Fruit fly (Drosophila melanogaster) whole organism, pupa: ENCODE results near the gene CG32073.
A peak's percentile ranks its signal among the peaks of the same experiment; 100 is the strongest.

Experiments
- CG10348 ChIP-seq: fragments of 200-800 bp; sonication (Bioruptor generic); IDR thresholded peaks from 2 replicates; pipeline ENCODE4 v1.3.6; 2022; ENCODE audit warnings: missing biosample characterization, missing genetic modification characterization
- CG12605 ChIP-seq: fragments of 200-800 bp; sonication (Bioruptor generic); IDR thresholded peaks from 2 replicates; pipeline ENCODE4 v1.3.6; 2022; ENCODE audit warnings: missing biosample characterization, missing genetic modification characterization
- CG13204 ChIP-seq: fragments of 200-800 bp; sonication (Bioruptor generic); optimal IDR thresholded peaks from 2 replicates; lab custom pipeline; 2018; ENCODE audit warnings: missing biosample characterization, mild to moderate bottlenecking, missing genetic modification characterization, moderate library complexity
- CG14655 ChIP-seq: fragments of 200-800 bp; sonication (Bioruptor generic); optimal IDR thresholded peaks from 3 replicates; lab custom pipeline; 2017; ENCODE audit warnings: mild to moderate bottlenecking, missing biosample characterization, missing genetic modification reagents, missing genetic modification characterization
- CG15710 ChIP-seq: fragments of 200-800 bp; sonication (Bioruptor generic); optimal IDR thresholded peaks from 2 replicates; lab custom pipeline; 2018; ENCODE audit warnings: missing biosample characterization, mild to moderate bottlenecking, missing genetic modification characterization, moderate library complexity
- CG17806 ChIP-seq: fragments of 200-800 bp; sonication (Bioruptor generic); optimal IDR thresholded peaks from 2 replicates; lab custom pipeline; 2018; ENCODE audit warnings: missing biosample characterization, mild to moderate bottlenecking, missing genetic modification characterization, moderate library complexity
- CG32121 ChIP-seq: fragments of 200-800 bp; sonication (Bioruptor generic); IDR thresholded peaks from 2 replicates; pipeline ENCODE4 v1.3.6; 2022; ENCODE audit warnings: missing biosample characterization, missing genetic modification characterization
- CG34367 ChIP-seq: fragments of 200-800 bp; sonication (Bioruptor generic); optimal IDR thresholded peaks from 2 replicates; lab custom pipeline; 2018; ENCODE audit warnings: missing biosample characterization, mild to moderate bottlenecking, missing genetic modification characterization
- CG4496 ChIP-seq: fragments of 200-800 bp; sonication (Bioruptor generic); IDR thresholded peaks from 3 replicates; pipeline ENCODE4 v1.3.6; 2022; ENCODE audit warnings: missing biosample characterization, missing genetic modification characterization
- CG8159 ChIP-seq: fragments of 200-800 bp; sonication (Bioruptor generic); optimal IDR thresholded peaks from 3 replicates; lab custom pipeline; 2018; ENCODE audit warnings: missing biosample characterization, mild to moderate bottlenecking, missing genetic modification characterization, moderate library complexity
- CG8301 ChIP-seq: fragments of 200-800 bp; sonication (Bioruptor generic); optimal IDR thresholded peaks from 2 replicates; lab custom pipeline; 2018; ENCODE audit warnings: missing biosample characterization, mild to moderate bottlenecking, missing genetic modification characterization
- CG9948 ChIP-seq: fragments of 200-800 bp; sonication (Bioruptor generic); optimal IDR thresholded peaks from 2 replicates; lab custom pipeline; 2018; ENCODE audit warnings: missing biosample characterization, mild to moderate bottlenecking, missing genetic modification characterization, moderate library complexity
- D1 ChIP-seq: fragments of 200-800 bp; sonication (Bioruptor generic); optimal IDR thresholded peaks from 2 replicates; lab custom pipeline; 2018; ENCODE audit warnings: missing biosample characterization, mild to moderate bottlenecking, missing genetic modification characterization, moderate library complexity
- EcR ChIP-seq: fragments of 200-800 bp; sonication (Bioruptor generic); optimal IDR thresholded peaks from 3 replicates; lab custom pipeline; 2019; ENCODE audit warnings: missing biosample characterization, missing genetic modification characterization, mild to moderate bottlenecking, moderate library complexity, missing genetic modification reagents
- Ets98B ChIP-seq: fragments of 200-800 bp; sonication (Bioruptor generic); IDR thresholded peaks from 2 replicates; pipeline ENCODE4 v1.3.6; 2022; ENCODE audit warnings: missing biosample characterization, missing genetic modification characterization
- Pif1A ChIP-seq: fragments of 200-800 bp; sonication (Bioruptor generic); optimal IDR thresholded peaks from 3 replicates; lab custom pipeline; 2016; ENCODE audit warnings: missing biosample characterization, missing genetic modification characterization
- Pif1B ChIP-seq: fragments of 200-800 bp; sonication (Bioruptor generic); optimal IDR thresholded peaks from 3 replicates; lab custom pipeline; 2016; ENCODE audit warnings: missing biosample characterization, missing genetic modification characterization
- Snoo ChIP-seq: fragments of 200-800 bp; sonication (Bioruptor generic); optimal IDR thresholded peaks from 3 replicates; lab custom pipeline; 2017; ENCODE audit warnings: missing biosample characterization, mild to moderate bottlenecking, missing genetic modification characterization, inconsistent platforms
- fd96Ca ChIP-seq: fragments of 200-800 bp; sonication (Bioruptor generic); IDR thresholded peaks from 3 replicates; pipeline ENCODE4 v1.3.6; 2022; ENCODE audit warnings: missing biosample characterization, missing genetic modification characterization
- gl ChIP-seq: fragments of 200-800 bp; sonication (Bioruptor generic); optimal IDR thresholded peaks from 2 replicates; lab custom pipeline; 2018; ENCODE audit warnings: missing biosample characterization, mild to moderate bottlenecking, missing genetic modification characterization
- rn ChIP-seq: fragments of 200-800 bp; sonication (Bioruptor generic); IDR thresholded peaks from 2 replicates; pipeline ENCODE4 v1.3.6; 2022; ENCODE audit warnings: missing biosample characterization, missing genetic modification characterization

Gene CG32073

DNA sequence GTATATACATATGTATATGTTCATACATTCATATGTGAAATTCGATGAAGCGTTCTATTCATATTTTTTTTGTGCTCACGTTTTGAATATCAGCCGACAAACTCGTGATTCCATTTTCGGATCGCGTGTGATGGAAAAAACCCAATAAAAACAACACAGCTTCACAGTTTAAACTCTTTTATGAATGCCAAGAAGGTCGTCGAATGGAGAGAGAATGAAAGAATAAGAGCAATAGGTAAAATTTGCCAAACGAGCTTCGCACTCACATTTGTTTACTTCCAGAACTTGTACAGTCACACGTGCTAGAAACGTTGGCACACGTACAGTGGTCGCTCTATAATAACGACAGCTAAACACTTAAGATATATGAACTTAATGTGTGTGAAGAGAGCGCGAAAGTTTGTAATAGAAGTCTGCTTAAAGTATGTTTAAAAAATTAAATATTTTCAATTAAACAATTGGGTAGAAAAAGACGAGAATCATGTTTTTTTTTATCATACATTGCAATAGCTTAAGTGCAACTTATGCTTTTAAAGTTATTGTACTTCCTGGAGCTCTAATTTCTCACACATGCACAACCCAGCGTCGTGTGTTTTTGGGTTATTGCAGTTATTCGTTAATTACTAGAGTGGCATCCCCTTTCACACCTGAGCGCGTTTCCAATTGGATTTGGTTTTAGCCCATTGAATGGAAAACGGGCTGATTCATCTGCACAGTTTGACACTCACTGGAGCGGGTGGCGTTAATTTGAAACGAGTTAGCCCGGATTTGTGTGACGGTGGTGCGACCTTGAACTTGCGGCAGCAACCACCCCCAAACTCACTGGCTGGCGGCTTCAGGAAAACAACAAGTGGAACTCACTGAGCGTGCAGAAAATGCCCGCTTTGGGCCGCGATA lies 18.5 kb upstream of the CG32073 start:
- no peak for TF ChIP-seq D1
- TF ChIP-seq CG4496 (GFP tag; lab: Robert Waterston, UW): no peak
- no peak for TF ChIP-seq CG14655 (GFP tag; lab: Kevin White, UChicago)
- no peak for TF ChIP-seq Pif1B
- no peak for TF ChIP-seq EcR (GFP tag; lab: Kevin White, UChicago)
- no peak for TF ChIP-seq CG10348
- no peak for TF ChIP-seq CG8159 (tag; lab: Kevin White, UChicago)
- no peak for TF ChIP-seq gl
- no peak for TF ChIP-seq CG8301 (tag; lab: Kevin White, UChicago)
- TF ChIP-seq CG9948 (tag; lab: Kevin White, UChicago): no peak
- no peak for TF ChIP-seq CG17806
- TF ChIP-seq Pif1A (GFP tag; lab: Kevin White, UChicago): no peak
- no peak for TF ChIP-seq fd96Ca (GFP tag; lab: Robert Waterston, UW)
- TF ChIP-seq CG13204 (GFP tag; lab: Kevin White, UChicago): no peak
- no peak for TF ChIP-seq CG12605
- TF ChIP-seq Snoo: no peak
- no peak for TF ChIP-seq rn
- TF ChIP-seq CG32121 (GFP tag; lab: Robert Waterston, UW): no peak

DNA sequence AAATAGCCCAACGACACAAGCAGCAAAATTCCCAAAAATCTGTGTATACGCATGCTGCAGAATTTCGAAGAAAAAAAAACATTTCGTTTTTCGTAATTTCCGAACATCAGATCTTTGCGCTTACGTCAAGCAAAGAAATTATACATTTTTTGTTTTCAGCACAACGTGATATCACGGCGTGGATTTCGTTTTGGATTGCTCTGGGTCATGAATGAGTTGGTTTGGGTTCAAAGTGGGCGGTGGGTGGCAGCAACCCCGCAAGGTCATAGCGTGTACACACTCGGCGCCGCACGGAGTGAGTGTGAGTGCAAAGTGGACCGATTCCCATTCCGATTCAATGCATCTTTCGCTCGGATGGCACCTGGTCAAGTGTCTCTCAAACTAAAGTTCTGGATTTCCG lies 17.5 kb upstream of the CG32073 start:
- TF ChIP-seq CG15710 (tag; lab: Kevin White, UChicago) (no peak), Pif1B (no peak), CG32121 (GFP tag; lab: Robert Waterston, UW) (no peak), CG10348 (no peak), EcR (GFP tag; lab: Kevin White, UChicago) (no peak), CG14655 (GFP tag; lab: Kevin White, UChicago) (no peak), CG9948 (tag; lab: Kevin White, UChicago) (no peak), CG8159 (tag; lab: Kevin White, UChicago) (no peak), fd96Ca (GFP tag; lab: Robert Waterston, UW) (no peak), rn (no peak)

DNA sequence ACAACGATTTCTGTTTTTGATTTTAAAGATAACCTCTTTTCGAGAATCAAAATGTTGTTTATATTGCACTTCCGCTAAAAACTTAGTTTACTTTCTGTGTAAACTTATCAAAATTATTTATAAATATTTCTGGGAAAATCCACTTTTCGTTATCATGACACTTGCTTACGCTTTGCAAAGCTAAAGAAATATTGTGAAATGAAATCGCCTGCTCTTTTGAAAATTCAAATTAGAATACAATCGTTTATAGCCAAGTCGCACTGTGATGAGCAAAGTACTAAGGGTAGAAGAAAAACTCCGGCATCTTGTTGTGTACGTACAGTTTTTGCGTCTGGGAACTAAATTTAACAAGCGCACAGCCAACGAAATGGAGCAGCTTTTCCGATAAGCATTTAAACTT lies 17.1 kb upstream of the CG32073 start:
- TF ChIP-seq CG14655 (GFP tag; lab: Kevin White, UChicago) (peak; percentile 47), gl (no peak)

DNA sequence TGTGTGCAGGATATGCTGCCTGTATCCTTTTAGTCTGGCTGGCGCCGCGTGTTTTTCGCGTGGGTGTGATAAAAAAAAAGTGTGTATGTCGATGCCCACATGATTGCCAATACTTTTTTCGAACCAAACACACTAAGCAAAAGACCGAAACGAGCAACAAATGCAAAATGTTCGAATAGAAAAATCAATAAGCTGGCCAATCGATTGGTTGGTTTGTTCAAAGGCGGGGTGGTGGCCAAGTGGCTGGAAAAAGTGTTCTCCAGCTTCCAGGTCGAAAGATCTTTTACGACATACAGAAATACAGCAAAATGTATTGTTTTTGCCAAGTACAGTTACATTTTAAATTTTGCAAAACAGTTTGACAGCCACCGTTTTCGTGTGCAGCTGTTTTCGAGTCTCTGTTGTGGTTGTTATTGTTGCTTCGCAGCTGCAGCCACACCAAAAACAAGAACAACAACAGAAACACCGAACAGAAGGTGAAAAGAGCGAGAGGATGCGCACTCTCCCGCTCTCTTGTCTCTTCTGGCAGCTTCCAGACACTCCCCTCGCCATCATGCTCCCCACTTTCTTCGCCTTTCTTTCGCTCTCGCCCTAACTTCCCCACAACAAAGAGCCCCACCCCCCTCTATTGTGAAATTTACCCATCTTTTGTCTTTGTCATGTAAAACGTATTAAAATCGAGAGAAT lies 16.4 kb upstream of the CG32073 start:
- TF ChIP-seq D1 (no peak), CG4496 (GFP tag; lab: Robert Waterston, UW) (0 out of 3 replicates have a peak, but pooled peaks have one; percentile 11)
- TF ChIP-seq, all 21 proteins: peak for 1

DNA sequence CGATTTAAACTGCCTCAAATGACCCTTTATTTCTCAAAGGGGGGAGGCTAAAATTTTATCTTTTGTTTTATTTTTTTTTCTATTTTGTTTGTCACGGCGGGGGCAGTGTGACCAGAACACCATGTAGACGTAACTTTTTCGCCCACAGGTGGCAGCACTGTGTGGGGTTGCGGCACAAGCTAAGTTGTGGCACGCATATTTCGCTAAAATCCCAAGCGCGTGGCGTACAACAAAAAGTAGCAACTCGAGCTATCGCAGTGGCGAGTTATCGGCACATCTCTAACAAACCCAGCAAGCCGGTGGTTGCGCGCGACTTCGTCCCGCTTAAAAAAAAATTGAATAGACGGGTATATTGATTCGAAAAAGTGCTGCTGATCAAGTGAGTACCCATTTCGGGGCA lies 15.7 kb upstream of the CG32073 start, which contains the start of the genes Ufd1 and NaPi-III:
Gene Ufd1 (minus strand): TSS at position 129 of the 400 bp plus-strand sequence.
Gene NaPi-III (plus strand): TSS at position 261 of the 400 bp plus-strand sequence.
- TF ChIP-seq CG10348 (no peak), CG8301 (tag; lab: Kevin White, UChicago) (no peak), Ets98B (GFP tag; lab: Robert Waterston, UW) (peak; percentile 76), CG9948 (tag; lab: Kevin White, UChicago) (no peak), Pif1A (GFP tag; lab: Kevin White, UChicago) (peak; percentile 1), fd96Ca (GFP tag; lab: Robert Waterston, UW) (0 out of 3 replicates have a peak, but pooled peaks have one; percentile 24), CG14655 (GFP tag; lab: Kevin White, UChicago) (no peak), D1 (no peak), CG32121 (GFP tag; lab: Robert Waterston, UW) (peak; percentile 69), Snoo (peak; percentile 43), EcR (GFP tag; lab: Kevin White, UChicago) (no peak), rn (0 out of 2 replicates have a peak, but pooled peaks have one; percentile 23), CG8159 (tag; lab: Kevin White, UChicago) (no peak), CG15710 (tag; lab: Kevin White, UChicago) (peak; percentile 31), CG4496 (GFP tag; lab: Robert Waterston, UW) (peak; percentile 76), CG17806 (no peak), CG34367 (tag; lab: Kevin White, UChicago) (no peak), Pif1B (no peak), CG12605 (no peak), CG13204 (GFP tag; lab: Kevin White, UChicago) (no peak), gl (no peak)

DNA sequence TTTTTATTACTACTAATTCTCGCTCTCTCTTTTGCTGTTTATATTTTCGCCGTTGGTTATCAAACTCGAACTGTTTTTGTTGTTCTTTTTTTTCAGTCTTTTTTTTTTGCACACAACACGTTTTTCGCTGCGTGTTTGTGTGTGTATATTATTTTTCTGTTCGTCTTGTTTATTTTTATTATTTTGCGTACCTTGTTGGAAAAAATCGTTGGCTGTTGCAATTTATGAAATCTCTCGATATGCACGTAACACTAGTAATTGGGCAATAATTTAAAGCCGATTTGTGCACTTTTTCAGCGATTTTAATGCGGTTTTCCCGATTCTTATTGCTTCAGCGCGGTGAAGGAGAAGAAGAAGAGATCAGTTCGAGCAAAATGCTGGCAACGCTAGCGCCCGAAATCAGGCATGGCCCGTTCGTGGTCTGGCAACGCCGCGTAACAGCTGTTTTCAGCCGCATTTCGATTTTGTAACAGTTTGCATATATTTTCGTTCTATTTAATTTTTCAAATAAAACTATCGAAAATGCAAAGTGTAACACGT lies 13.1 kb upstream of the CG32073 start, which contains the start of the genes FoxK and mRpL2:
Gene FoxK (minus strand): TSS at position 365 of the 540 bp plus-strand sequence.
Gene mRpL2 (plus strand): TSS at position 429 of the 540 bp plus-strand sequence.
- TF ChIP-seq CG14655 (GFP tag; lab: Kevin White, UChicago): peak; percentile 89
- no peak for TF ChIP-seq CG10348
- peak; percentile 76 for TF ChIP-seq Ets98B (GFP tag; lab: Robert Waterston, UW)
- TF ChIP-seq CG17806: peak; percentile 74
- TF ChIP-seq CG34367 (tag; lab: Kevin White, UChicago): peak; percentile 87
- peak; percentile 39; the same call in 1 of the 2 replicates for TF ChIP-seq rn
- peak; percentile 84 for TF ChIP-seq CG8159 (tag; lab: Kevin White, UChicago)
- TF ChIP-seq Pif1A (GFP tag; lab: Kevin White, UChicago): peak; percentile 91
- peak; percentile 69; the same call in 1 of the 3 replicates for TF ChIP-seq fd96Ca (GFP tag; lab: Robert Waterston, UW)
- peak; percentile 80 for TF ChIP-seq CG4496 (GFP tag; lab: Robert Waterston, UW)
- TF ChIP-seq CG8301 (tag; lab: Kevin White, UChicago): peak; percentile 82
- TF ChIP-seq CG9948 (tag; lab: Kevin White, UChicago): peak; percentile 66
- TF ChIP-seq gl: peak; percentile 95
- TF ChIP-seq EcR (GFP tag; lab: Kevin White, UChicago): peak; percentile 17
- peak; percentile 90 for TF ChIP-seq CG12605
- TF ChIP-seq CG15710 (tag; lab: Kevin White, UChicago): peak; percentile 84
- peak; percentile 43 for TF ChIP-seq D1
- peak; percentile 92 for TF ChIP-seq Pif1B
- TF ChIP-seq Snoo: peak; percentile 68
- TF ChIP-seq CG32121 (GFP tag; lab: Robert Waterston, UW): peak; percentile 63; the same call in 1 of the 2 replicates
- peak; percentile 89 for TF ChIP-seq CG13204 (GFP tag; lab: Kevin White, UChicago)
- TF ChIP-seq, all 21 proteins: peak for 20
